Worm (Caenorhabditis elegans) whole organism, midembryonic: ENCODE measurements around the gene F35E8.2.

Source experiments
- T22C8.4 ChIP-seq: fragments of 200-800 bp; sonication (Bioruptor generic); IDR thresholded peaks from 2 replicates; pipeline ENCODE4 v1.3.6; 2022; ENCODE audit warnings: missing genetic modification characterization, missing compliant biosample characterization
- cog-1 ChIP-seq: sonication (generic microtip); optimal IDR thresholded peaks from 2 replicates; lab custom pipeline; 2016; ENCODE audit warnings: missing genetic modification characterization, missing compliant biosample characterization
- flt-1 ChIP-seq: fragments of 200-800 bp; sonication (Bioruptor generic); IDR thresholded peaks from 2 replicates; pipeline ENCODE4 v1.3.6; 2022; ENCODE audit warnings: missing genetic modification characterization, missing compliant biosample characterization
- med-1 ChIP-seq: sonication (generic microtip); optimal IDR thresholded peaks from 2 replicates; lab custom pipeline; 2017; ENCODE audit warnings: missing genetic modification characterization, mild to moderate bottlenecking, missing compliant biosample characterization, antibody characterized with exemption, missing genetic modification reagents; ENCODE audit not compliant: insufficient read depth
- ref-1 ChIP-seq: fragments of 200-800 bp; sonication (Bioruptor generic); conservative IDR thresholded peaks from 2 replicates; pipeline ENCODE4 v1.3.6; 2022; ENCODE audit warnings: missing genetic modification reagents, missing genetic modification characterization, missing compliant biosample characterization
- tab-1 ChIP-seq: fragments of 200-800 bp; sonication (Bioruptor generic); IDR thresholded peaks from 2 replicates; pipeline ENCODE4 v1.3.6; 2022; ENCODE audit warnings: missing genetic modification characterization, missing compliant biosample characterization
- ztf-23 ChIP-seq: fragments of 200-800 bp; sonication (Bioruptor generic); IDR thresholded peaks from 2 replicates; pipeline ENCODE4 v1.3.6; 2022; ENCODE audit warnings: missing genetic modification reagents, missing genetic modification characterization, missing compliant biosample characterization
- ztf-29 ChIP-seq: fragments of 200-800 bp; sonication (Bioruptor generic); IDR thresholded peaks from 2 replicates; pipeline ENCODE4 v1.3.6; 2022; ENCODE audit warnings: missing genetic modification reagents, missing genetic modification characterization, missing compliant biosample characterization

DNA sequence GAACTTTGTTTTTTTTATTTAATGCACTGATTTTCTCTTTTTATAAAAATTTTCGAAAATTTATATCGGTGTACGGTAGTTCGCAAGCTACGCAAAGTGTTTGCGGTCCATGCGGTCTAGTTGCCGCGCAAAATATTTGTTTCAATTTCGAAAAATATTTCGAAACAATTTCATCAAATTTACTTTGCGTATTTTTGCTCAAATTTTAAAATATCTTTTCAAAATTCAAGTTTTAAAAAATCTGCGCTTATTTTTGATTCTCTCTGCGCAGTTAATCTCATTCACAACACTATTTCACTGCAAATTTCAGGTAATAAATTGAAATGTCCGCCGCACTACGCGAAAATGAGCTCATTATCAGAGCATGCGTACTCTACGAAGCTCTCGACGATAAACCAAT is 38.1 kb upstream of the F35E8.2 start, which contains the start of gene fbxa-197:
- no peak for TF ChIP-seq T22C8.4
- no peak for TF ChIP-seq tab-1 (GFP tag; lab: Robert Waterston, UW)
- no peak for TF ChIP-seq med-1
- TF ChIP-seq flt-1 (GFP tag; lab: Robert Waterston, UW), result no peak
- no peak for TF ChIP-seq ztf-23 (GFP tag; lab: Robert Waterston, UW)
- TF ChIP-seq ztf-29 (GFP tag; lab: Robert Waterston, UW), result no peak
- TF ChIP-seq ref-1 (GFP tag; lab: Robert Waterston, UW), result no peak
- no peak for TF ChIP-seq cog-1 (tag; lab: Kevin White, UChicago)
